Worm (Caenorhabditis elegans) whole organism, L1 larva: ENCODE measurements around the gene T08G3.13.

ENCODE experiments used
- ama-1 ChIP-seq: fragments of 150-350 bp; optimal IDR thresholded peaks from 2 replicates; lab custom pipeline; 2014
- egl-27 ChIP-seq, 2 experiments: fragments of 150-350 bp in 1 of 2; sonication (generic microtip); optimal IDR thresholded peaks; 3 replicates each; lab custom pipeline; 2017 to 2018; ENCODE audit warnings: missing biosample characterization in 2 of 2, missing genetic modification characterization in 2 of 2, missing genetic modification reagents in 2 of 2
- elt-3 ChIP-seq, 6 experiments: fragments of 150-350 bp in 1 of 6; sonication (generic microtip); optimal IDR thresholded peaks; 2 replicates each; lab custom pipeline; 2017 to 2018; ENCODE audit warnings: missing biosample characterization in 6 of 6, missing genetic modification characterization in 6 of 6, inconsistent platforms in 1 of 6
- hlh-4 ChIP-seq: sonication (generic microtip); optimal IDR thresholded peaks from 2 replicates; lab custom pipeline; 2016; ENCODE audit warnings: mild to moderate bottlenecking, missing genetic modification characterization, missing compliant biosample characterization
- nhr-12 ChIP-seq: sonication (generic microtip); optimal IDR thresholded peaks from 2 replicates; lab custom pipeline; 2017; ENCODE audit warnings: missing biosample characterization, missing genetic modification characterization
- nhr-19 ChIP-seq: fragments of 200-800 bp; sonication (Bioruptor generic); conservative IDR thresholded peaks from 2 replicates; pipeline ENCODE4 v1.3.6; 2022; ENCODE audit warnings: missing genetic modification characterization, missing compliant biosample characterization
- nhr-76 ChIP-seq: sonication (generic microtip); optimal IDR thresholded peaks from 2 replicates; lab custom pipeline; 2017; ENCODE audit warnings: missing biosample characterization, missing genetic modification characterization
- nhr-77 ChIP-seq: fragments of 150-350 bp; optimal IDR thresholded peaks from 2 replicates; lab custom pipeline; 2014; ENCODE audit warnings: missing biosample characterization, missing genetic modification characterization
- skn-1 ChIP-seq: fragments of 150-350 bp; optimal IDR thresholded peaks from 2 replicates; lab custom pipeline; 2014; ENCODE audit warnings: missing biosample characterization, missing genetic modification characterization
- snu-23 ChIP-seq: sonication (generic microtip); optimal IDR thresholded peaks from 2 replicates; lab custom pipeline; 2016; ENCODE audit warnings: missing genetic modification characterization, missing compliant biosample characterization
- vab-15 ChIP-seq: sonication (generic microtip); optimal IDR thresholded peaks from 2 replicates; lab custom pipeline; 2017; ENCODE audit warnings: missing genotype, mild to moderate bottlenecking, missing genetic modification characterization, missing compliant biosample characterization

ce11 chrV:16401519-16401918 lies 46.3 kb upstream of the T08G3.13 start, which contains the start of gene F13A7.14:
- TF ChIP-seq elt-3 (tag; optimal IDR thresholded peaks at IDR 0.05; lab: Kevin White, UChicago) (peak in 2 of 6 experiments; percentile 29 to 87), nhr-77 (tag; lab: Kevin White, UChicago) (peak; percentile 1), nhr-12 (tag; lab: Kevin White, UChicago) (no peak), vab-15 (tag; lab: Kevin White, UChicago) (peak; percentile 74), nhr-19 (GFP tag; lab: Robert Waterston, UW) (peak; percentile 91), snu-23 (GFP tag; lab: Kevin White, UChicago) (peak; percentile 90), nhr-76 (tag; lab: Kevin White, UChicago) (no peak), ama-1 (lab: Kevin White, UChicago) (no peak), egl-27 (tag; optimal IDR thresholded peaks at IDR 0.05; lab: Kevin White, UChicago) (no peak), hlh-4 (tag; lab: Kevin White, UChicago) (peak; percentile 82), skn-1 (peak; percentile 85)
